Worm (Caenorhabditis elegans): Measurements from ENCODE around the gene F22E5.23.

DNA sequence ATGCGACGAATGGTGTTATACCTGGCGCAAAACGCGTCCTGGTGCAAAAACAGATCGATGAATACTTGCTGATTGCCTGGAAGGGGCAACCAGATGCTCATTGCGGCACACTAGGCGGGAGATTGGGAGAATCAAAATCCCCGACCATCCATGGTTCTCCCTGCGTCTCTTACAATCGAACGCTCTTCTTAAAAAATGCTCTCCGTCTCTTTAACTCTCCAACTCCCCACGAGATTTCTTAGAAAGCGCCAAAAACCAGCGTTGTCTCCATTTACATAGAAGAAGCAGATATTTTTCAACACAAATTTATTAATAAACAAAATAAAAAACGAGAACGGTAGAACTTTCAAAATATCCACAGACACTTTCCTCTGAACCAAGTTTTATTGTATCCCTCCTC, 40.0 kb downstream of the F22E5.23 start, which contains the start of gene F34D6.1:
- TF ChIP-seq W03F9.2 (tag; optimal IDR thresholded peaks at IDR 0.05) = no peak
- no peak for TF ChIP-seq dao-5 (tag; optimal IDR thresholded peaks at IDR 0.05)

Data from whole organism, L4/young adult.